Fruit fly (Drosophila melanogaster): ENCODE results near the gene CG43056.

dm6 chr2L:4459543-4459942 is 22.0 kb downstream of the CG43056 start, which contains the start of the genes mRpL27 and CG15435:
- TF ChIP-seq ttk (optimal IDR thresholded peaks at IDR 0.05) (no peak), psq (optimal IDR thresholded peaks at IDR 0.05) (no peak), Myc (optimal IDR thresholded peaks at IDR 0.05) (no peak), insv (optimal IDR thresholded peaks at IDR 0.05) (no peak), h (optimal IDR thresholded peaks at IDR 0.05) (no peak)

Data from Kc167 (cell line).